Worm (Caenorhabditis elegans) whole organism, L4 larva: ENCODE data around the gene ZK512.8.

ENCODE experiments used
- F26F4.8 ChIP-seq: fragments of 200-800 bp; sonication (Bioruptor generic); conservative IDR thresholded peaks from 2 replicates; pipeline ENCODE4 v1.3.6; 2022; ENCODE audit warnings: missing genetic modification characterization, missing compliant biosample characterization
- Y105C5A.15 ChIP-seq: fragments of 200-800 bp; sonication (Bioruptor generic); IDR thresholded peaks from 2 replicates; pipeline ENCODE4 v1.3.6; 2022; ENCODE audit warnings: missing genetic modification characterization, missing compliant biosample characterization
- Y48G9A.11 ChIP-seq: fragments of 200-800 bp; sonication (Bioruptor generic); IDR thresholded peaks from 2 replicates; pipeline ENCODE4 v1.3.6; 2022; ENCODE audit warnings: missing genetic modification reagents, missing genetic modification characterization, missing compliant biosample characterization
- aha-1 ChIP-seq: fragments of 150-350 bp; peaks from one replicate; lab custom pipeline; 2014; ENCODE audit warnings: missing biosample characterization, missing genetic modification characterization
- ceh-20 ChIP-seq: fragments of 200-800 bp; sonication (Bioruptor generic); IDR thresholded peaks from 2 replicates; pipeline ENCODE4 v1.3.6; 2022; ENCODE audit warnings: missing genetic modification reagents, missing genetic modification characterization, missing compliant biosample characterization
- ces-1 ChIP-seq: fragments of 150-350 bp; sonication (generic microtip); optimal IDR thresholded peaks from 4 replicates; lab custom pipeline; 2014; ENCODE audit warnings: missing biosample characterization, missing genetic modification reagents, missing genetic modification characterization
- ctbp-1 ChIP-seq: fragments of 200-800 bp; sonication (Bioruptor generic); IDR thresholded peaks from 2 replicates; pipeline ENCODE4 v1.3.6; 2022; ENCODE audit warnings: missing genetic modification reagents, missing genetic modification characterization, missing compliant biosample characterization
- daf-16 ChIP-seq, 3 experiments: sonication (generic microtip); optimal IDR thresholded peaks; 2 replicates each; lab custom pipeline; 2016 to 2017; ENCODE audit warnings: missing genetic modification characterization in 3 of 3, missing genetic modification reagents in 3 of 3, mild to moderate bottlenecking in 2 of 3, missing compliant biosample characterization in 2 of 3, missing biosample characterization in 1 of 3, moderate library complexity in 1 of 3
- daf-8 ChIP-seq: fragments of 200-800 bp; sonication (Bioruptor generic); IDR thresholded peaks from 2 replicates; pipeline ENCODE4 v1.3.6; 2022; ENCODE audit warnings: missing genetic modification characterization, missing compliant biosample characterization
- dmd-8 ChIP-seq: fragments of 200-800 bp; sonication (Bioruptor generic); IDR thresholded peaks from 2 replicates; pipeline ENCODE4 v1.3.6; 2022; ENCODE audit warnings: missing genetic modification characterization, missing compliant biosample characterization
- dve-1 ChIP-seq: sonication (generic microtip); optimal IDR thresholded peaks from 2 replicates; lab custom pipeline; 2017; ENCODE audit warnings: antibody characterized with exemption, mild to moderate bottlenecking, missing genetic modification characterization, missing compliant biosample characterization; ENCODE audit not compliant: insufficient read depth
- gei-8 ChIP-seq: fragments of 200-800 bp; sonication (Bioruptor generic); optimal IDR thresholded peaks from 2 replicates; lab custom pipeline; 2018; ENCODE audit warnings: mild to moderate bottlenecking, missing genetic modification characterization, missing compliant biosample characterization
- hlh-30 ChIP-seq: sonication (generic microtip); optimal IDR thresholded peaks from 2 replicates; lab custom pipeline; 2017; ENCODE audit warnings: antibody characterized with exemption, mild to moderate bottlenecking, missing genetic modification characterization, missing compliant biosample characterization; ENCODE audit not compliant: insufficient read depth
- hmg-1.1 ChIP-seq: fragments of 200-800 bp; sonication (Bioruptor generic); IDR thresholded peaks from 2 replicates; pipeline ENCODE4 v1.3.6; 2022; ENCODE audit warnings: missing genetic modification reagents, missing genetic modification characterization, missing compliant biosample characterization
- jun-1 ChIP-seq: fragments of 150-350 bp; optimal IDR thresholded peaks from 2 replicates; lab custom pipeline; 2014; ENCODE audit warnings: missing biosample characterization, missing genetic modification reagents, missing genetic modification characterization
- lim-7 ChIP-seq: fragments of 200-800 bp; sonication (Bioruptor generic); IDR thresholded peaks from 2 replicates; pipeline ENCODE4 v1.3.6; 2022; ENCODE audit warnings: missing genetic modification characterization, missing compliant biosample characterization
- lin-1 ChIP-seq: fragments of 200-800 bp; sonication (Bioruptor generic); IDR thresholded peaks from 2 replicates; pipeline ENCODE4 v1.3.6; 2022; ENCODE audit warnings: missing genetic modification reagents, missing genetic modification characterization, missing compliant biosample characterization
- lin-13 ChIP-seq: fragments of 150-350 bp; optimal IDR thresholded peaks from 2 replicates; lab custom pipeline; 2014; ENCODE audit warnings: missing biosample characterization, missing genetic modification reagents, missing genetic modification characterization
- lin-29 ChIP-seq: fragments of 200-800 bp; sonication (Bioruptor generic); IDR thresholded peaks from 2 replicates; pipeline ENCODE4 v1.3.6; 2022; ENCODE audit warnings: missing genetic modification reagents, missing genetic modification characterization, missing compliant biosample characterization
- lin-39 ChIP-seq: fragments of 150-350 bp; optimal IDR thresholded peaks from 2 replicates; lab custom pipeline; 2014; ENCODE audit warnings: missing biosample characterization, missing genetic modification reagents, missing genetic modification characterization
- lir-3 ChIP-seq: sonication (generic microtip); optimal IDR thresholded peaks from 2 replicates; lab custom pipeline; 2016; ENCODE audit warnings: mild to moderate bottlenecking, missing genetic modification characterization, missing compliant biosample characterization
- madf-5 ChIP-seq, 2 experiments: fragments of 200-800 bp; sonication (Bioruptor generic); IDR thresholded peaks; 2 replicates each; pipeline ENCODE4 v1.3.6; 2022; ENCODE audit warnings: missing compliant biosample characterization in 2 of 2, missing genetic modification characterization in 2 of 2
- madf-9 ChIP-seq: fragments of 200-800 bp; sonication (Bioruptor generic); conservative IDR thresholded peaks from 2 replicates; pipeline ENCODE4 v1.3.6; 2022; ENCODE audit warnings: missing genetic modification reagents, missing genetic modification characterization, missing compliant biosample characterization
- mep-1 ChIP-seq: fragments of 150-350 bp; sonication (generic microtip); optimal IDR thresholded peaks from 3 replicates; lab custom pipeline; 2014; ENCODE audit warnings: missing biosample characterization, missing genetic modification characterization
- mxl-2 ChIP-seq: fragments of 200-800 bp; sonication (Bioruptor generic); conservative IDR thresholded peaks from 2 replicates; pipeline ENCODE4 v1.3.6; 2022; ENCODE audit warnings: missing genetic modification reagents, missing genetic modification characterization, missing compliant biosample characterization
- nhr-25 ChIP-seq: sonication (generic microtip); optimal IDR thresholded peaks from 2 replicates; lab custom pipeline; 2017; ENCODE audit warnings: missing genetic modification characterization, mild to moderate bottlenecking, missing compliant biosample characterization, antibody characterized with exemption, moderate library complexity, borderline replicate concordance; ENCODE audit not compliant: insufficient read depth
- nhr-42 ChIP-seq: fragments of 200-800 bp; sonication (Bioruptor generic); IDR thresholded peaks from 2 replicates; pipeline ENCODE4 v1.3.6; 2022; ENCODE audit warnings: missing genetic modification characterization, missing compliant biosample characterization
- php-3 ChIP-seq: fragments of 200-800 bp; sonication (Bioruptor generic); IDR thresholded peaks from 2 replicates; pipeline ENCODE4 v1.3.6; 2022; ENCODE audit warnings: missing genetic modification reagents, missing genetic modification characterization, missing compliant biosample characterization
- pqm-1 ChIP-seq: sonication (generic microtip); optimal IDR thresholded peaks from 2 replicates; lab custom pipeline; 2017; ENCODE audit warnings: missing biosample characterization, missing genetic modification characterization
- saeg-2 ChIP-seq: fragments of 200-800 bp; sonication (Bioruptor generic); IDR thresholded peaks from 2 replicates; pipeline ENCODE4 v1.3.6; 2022; ENCODE audit warnings: missing genetic modification reagents, missing genetic modification characterization, missing compliant biosample characterization
- set-16 ChIP-seq: fragments of 200-800 bp; sonication (Bioruptor generic); IDR thresholded peaks from 2 replicates; pipeline ENCODE4 v1.3.6; 2022; ENCODE audit warnings: missing genetic modification reagents, missing genetic modification characterization, missing compliant biosample characterization
- snpc-4 ChIP-seq: fragments of 150-350 bp; optimal IDR thresholded peaks from 2 replicates; lab custom pipeline; 2014; ENCODE audit warnings: missing biosample characterization, missing genetic modification characterization
- tag-97 ChIP-seq: fragments of 200-800 bp; sonication (Bioruptor generic); IDR thresholded peaks from 2 replicates; pipeline ENCODE4 v1.3.6; 2022; ENCODE audit warnings: missing genetic modification characterization, missing compliant biosample characterization
- tra-1 ChIP-seq: fragments of 200-800 bp; sonication (Bioruptor generic); IDR thresholded peaks from 2 replicates; pipeline ENCODE4 v1.3.6; 2022; ENCODE audit warnings: missing genetic modification reagents, missing genetic modification characterization, missing compliant biosample characterization
- vab-7 ChIP-seq: fragments of 200-800 bp; sonication (Bioruptor generic); IDR thresholded peaks from 2 replicates; pipeline ENCODE4 v1.3.6; 2022; ENCODE audit warnings: missing genetic modification reagents, missing genetic modification characterization, missing compliant biosample characterization
- zag-1 ChIP-seq: fragments of 150-350 bp; optimal IDR thresholded peaks from 2 replicates; lab custom pipeline; 2014; ENCODE audit warnings: missing biosample characterization, missing genetic modification characterization
- zfp-3 ChIP-seq: fragments of 200-800 bp; sonication (Bioruptor generic); conservative IDR thresholded peaks from 2 replicates; pipeline ENCODE4 v1.3.6; 2022; ENCODE audit warnings: missing genetic modification reagents, missing genetic modification characterization, missing compliant biosample characterization
- zip-11 ChIP-seq: fragments of 200-800 bp; sonication (Bioruptor generic); IDR thresholded peaks from 2 replicates; pipeline ENCODE4 v1.3.6; 2022; ENCODE audit warnings: missing genetic modification characterization, missing compliant biosample characterization
- zip-2 ChIP-seq: fragments of 150-350 bp; optimal IDR thresholded peaks from 2 replicates; lab custom pipeline; 2014; ENCODE audit warnings: missing biosample characterization, missing genetic modification characterization
- ztf-7 ChIP-seq: fragments of 150-350 bp; optimal IDR thresholded peaks from 2 replicates; lab custom pipeline; 2014; ENCODE audit warnings: missing biosample characterization, missing genetic modification characterization

Gene ZK512.8

DNA sequence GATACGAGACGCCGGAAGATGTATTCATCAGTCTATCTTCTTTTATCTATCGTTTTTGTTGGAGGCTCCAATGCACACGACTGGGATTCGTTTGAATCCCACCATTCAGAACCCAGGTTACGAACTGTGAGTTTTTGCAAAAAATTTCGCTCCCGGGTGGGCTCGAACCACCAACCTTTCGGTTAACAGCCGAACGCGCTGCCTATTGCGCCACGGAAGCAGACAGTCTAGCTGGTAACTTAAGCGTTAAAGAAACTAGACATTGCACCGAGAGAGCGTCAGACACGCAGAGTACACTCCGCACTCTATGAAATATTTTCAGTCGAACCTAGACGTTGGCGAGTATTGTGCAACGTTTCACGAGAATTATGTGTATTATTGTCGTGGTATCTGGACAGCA, 41.8 kb upstream of the ZK512.8 start (continued):
- TF ChIP-seq tag-97 (GFP tag; lab: Robert Waterston, UW): no peak

DNA sequence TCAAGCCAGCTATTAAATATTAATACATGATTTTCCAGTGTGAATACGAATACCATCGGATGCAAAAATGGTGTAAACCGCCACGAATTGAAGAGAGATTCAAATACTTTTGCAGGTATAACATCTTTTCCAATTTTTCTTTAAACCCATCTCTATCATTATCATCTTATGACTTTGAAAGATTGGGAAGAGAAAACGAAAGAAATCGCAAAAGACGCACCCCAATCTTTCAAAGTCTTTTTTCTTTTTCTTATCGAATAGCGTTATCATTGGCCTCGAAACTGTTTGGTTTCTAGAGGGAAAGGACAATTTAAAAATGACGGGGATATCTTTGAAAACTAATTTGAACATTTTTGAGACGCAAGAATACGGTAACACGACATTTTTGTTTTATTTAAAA, 40.2 kb upstream of the ZK512.8 start:
- no peak for TF ChIP-seq zag-1
- TF ChIP-seq hlh-30 (tag; lab: Kevin White, UChicago): peak; percentile 9
- TF ChIP-seq lir-3 (tag; lab: Kevin White, UChicago): no peak
- peak; percentile 15 for TF ChIP-seq dve-1
- no peak for TF ChIP-seq ces-1 (GFP tag; lab: Kevin White, UChicago)

DNA sequence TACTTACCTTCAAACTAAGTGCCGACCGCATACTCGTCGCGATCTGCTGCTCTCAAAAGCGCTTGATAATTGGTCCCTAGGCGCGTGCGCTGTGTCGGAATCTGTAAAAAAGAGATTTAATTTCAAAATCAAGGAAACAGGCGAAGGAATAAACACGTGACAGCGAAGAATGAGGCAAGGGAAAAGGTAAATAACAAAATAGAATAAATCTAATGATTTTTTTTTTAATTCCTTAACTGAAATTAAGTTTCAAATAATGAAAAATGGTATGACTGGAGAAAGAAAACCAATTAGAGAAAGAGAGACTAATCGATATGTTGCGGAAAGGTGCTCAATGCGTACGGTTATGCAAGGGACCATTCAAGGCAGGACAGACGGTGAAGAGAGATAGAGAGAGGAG, 36.7 kb upstream of the ZK512.8 start, which contains the start of gene cya-1:
Gene cya-1, minus strand, starts transcription at position 101 of the 400 bp plus-strand sequence.
- no peak for TF ChIP-seq gei-8 (GFP tag; lab: Kevin White, UChicago)
- no peak for TF ChIP-seq daf-8 (GFP tag; lab: Robert Waterston, UW)
- no peak for TF ChIP-seq nhr-25
- no peak for TF ChIP-seq mep-1 (tag; lab: Kevin White, UChicago)

DNA sequence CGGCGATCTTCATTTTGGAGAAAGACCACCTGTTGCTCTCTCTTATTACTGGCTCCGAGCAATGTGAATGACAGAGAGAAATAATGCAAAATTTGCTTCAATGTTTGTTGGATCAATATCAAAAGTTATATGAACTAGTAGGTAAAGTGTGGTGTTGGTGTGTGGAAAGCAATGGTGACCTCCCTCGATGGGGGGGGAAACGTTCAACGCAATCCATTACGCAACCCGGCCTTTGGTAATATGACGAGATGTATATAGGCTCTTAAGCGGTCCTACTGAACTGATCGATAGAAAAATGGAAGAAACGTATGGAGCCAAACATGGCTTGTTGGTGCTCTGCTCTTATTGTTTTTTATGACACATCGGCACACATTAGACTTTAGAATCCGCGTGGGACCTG, 36.1 kb upstream of the ZK512.8 start:
- no peak for TF ChIP-seq ces-1 (GFP tag; lab: Kevin White, UChicago)
- no peak for TF ChIP-seq hlh-30 (tag; lab: Kevin White, UChicago)
- no peak for TF ChIP-seq nhr-42 (GFP tag; lab: Robert Waterston, UW)
- no peak for TF ChIP-seq lin-39 (tag; lab: Kevin White, UChicago)
- TF ChIP-seq F26F4.8: no peak
- no peak for TF ChIP-seq aha-1 (tag; lab: Kevin White, UChicago)
- no peak for TF ChIP-seq Y48G9A.11 (GFP tag; lab: Robert Waterston, UW)
- TF ChIP-seq zip-11 (GFP tag; lab: Robert Waterston, UW): no peak
- no peak for TF ChIP-seq ztf-7 (tag; lab: Kevin White, UChicago)
- no peak for TF ChIP-seq zip-2
- TF ChIP-seq zfp-3 (GFP tag; lab: Robert Waterston, UW): no peak
- no peak for TF ChIP-seq pqm-1 (tag; lab: Kevin White, UChicago)
- TF ChIP-seq lin-29 (GFP tag; lab: Robert Waterston, UW): no peak
- TF ChIP-seq jun-1: no peak
- TF ChIP-seq Y105C5A.15 (GFP tag; lab: Robert Waterston, UW): no peak
- TF ChIP-seq snpc-4 (tag; lab: Kevin White, UChicago): no peak

DNA sequence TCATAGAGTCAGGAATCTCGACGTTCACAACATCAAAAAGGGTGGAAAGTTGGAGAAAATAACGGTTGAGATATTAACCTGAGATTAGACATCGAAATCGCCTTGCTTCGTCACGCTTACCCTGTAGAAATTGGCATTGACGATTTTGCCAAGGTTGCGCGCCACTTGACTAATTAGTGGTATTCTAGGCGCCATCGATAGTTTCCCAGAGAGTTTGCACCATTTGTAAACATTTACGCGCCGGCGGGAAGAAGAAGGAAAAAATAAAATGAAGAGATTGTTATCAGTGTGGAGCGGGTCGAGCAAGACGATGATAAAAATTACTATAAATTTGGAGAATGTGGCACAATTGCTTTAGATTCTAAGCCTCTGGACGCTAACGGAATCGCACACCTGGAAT, 35.6 kb upstream of the ZK512.8 start:
- no peak for TF ChIP-seq daf-16 (GFP tag; optimal IDR thresholded peaks at IDR 0.05; lab: Kevin White, UChicago)
- TF ChIP-seq daf-16 (tag; optimal IDR thresholded peaks at IDR 0.05; lab: Kevin White, UChicago): peak; percentile 37
- no peak for TF ChIP-seq hlh-30 (tag; lab: Kevin White, UChicago)
- TF ChIP-seq aha-1 (tag; lab: Kevin White, UChicago): peak; percentile 31
- TF ChIP-seq Y48G9A.11 (GFP tag; lab: Robert Waterston, UW): no peak
- no peak for TF ChIP-seq madf-5 (GFP tag; IDR thresholded peaks at IDR 0.05; lab: Robert Waterston, UW)
- TF ChIP-seq lin-13 (GFP tag; lab: Kevin White, UChicago): no peak

DNA sequence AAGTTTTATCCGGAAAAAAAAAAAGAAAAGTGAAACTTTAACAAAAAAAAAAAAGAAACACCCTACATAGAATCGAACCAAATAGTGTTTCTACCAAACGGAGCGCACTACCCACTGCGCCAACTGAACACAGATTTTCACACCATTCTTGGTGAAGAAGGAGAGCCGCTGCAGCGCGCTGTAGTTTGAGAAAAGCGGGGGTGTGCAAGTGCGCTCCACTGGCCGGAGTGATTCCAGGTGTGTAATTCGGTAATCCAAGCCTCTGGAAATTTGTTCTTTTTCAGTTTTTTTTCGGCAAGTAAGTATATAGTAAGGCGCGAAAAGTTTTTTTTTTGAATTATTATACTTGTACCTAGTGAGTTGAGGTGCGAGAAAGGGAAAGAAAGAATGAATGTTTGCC, 35.0 kb upstream of the ZK512.8 start:
- peak; percentile 77 for TF ChIP-seq F26F4.8
- TF ChIP-seq lin-1 (GFP tag; lab: Robert Waterston, UW): peak; percentile 79; the same call in 1 of the 2 replicates
- peak; percentile 73; the same call in 1 of the 2 replicates for TF ChIP-seq saeg-2 (GFP tag; lab: Robert Waterston, UW)
- TF ChIP-seq nhr-42 (GFP tag; lab: Robert Waterston, UW): peak; percentile 78
- TF ChIP-seq mxl-2: 0 out of 2 replicates have a peak, but pooled peaks have one; percentile 51
- 0 out of 2 replicates have a peak, but pooled peaks have one; percentile 47 for TF ChIP-seq zfp-3 (GFP tag; lab: Robert Waterston, UW)
- peak; percentile 50 for TF ChIP-seq php-3 (GFP tag; lab: Robert Waterston, UW)
- TF ChIP-seq hmg-1.1: peak; percentile 67
- 0 out of 2 replicates have a peak, but pooled peaks have one; percentile 29 for TF ChIP-seq ceh-20
- peak; percentile 79 for TF ChIP-seq ctbp-1 (GFP tag; lab: Robert Waterston, UW)
- TF ChIP-seq lim-7 (GFP tag; lab: Robert Waterston, UW): peak; percentile 89
- peak; percentile 51 for TF ChIP-seq set-16
- 0 out of 2 replicates have a peak, but pooled peaks have one; percentile 4 for TF ChIP-seq madf-9
- peak; percentile 92 for TF ChIP-seq dmd-8
- 0 out of 2 replicates have a peak, but pooled peaks have one; percentile 27 for TF ChIP-seq Y105C5A.15 (GFP tag; lab: Robert Waterston, UW)
- peak; percentile 57; the same call in 1 of the 2 replicates for TF ChIP-seq Y48G9A.11 (GFP tag; lab: Robert Waterston, UW)
- peak; percentile 78 for TF ChIP-seq vab-7
- peak; percentile 59; the same call in 1 of the 2 replicates for TF ChIP-seq tra-1 (GFP tag; lab: Robert Waterston, UW)
